Fruit fly (Drosophila melanogaster) Kc167 (cell line): ENCODE data around the gene CG13994.

ENCODE experiments used
- Myc ChIP-seq: fragments of >200 bp; optimal IDR thresholded peaks from 2 replicates; lab custom pipeline; 2017; ENCODE audit warnings: missing external identifiers
- h ChIP-seq: fragments of >200 bp; optimal IDR thresholded peaks from 3 replicates; lab custom pipeline; 2018; ENCODE audit warnings: missing external identifiers
- insv ChIP-seq: fragments of >200 bp; optimal IDR thresholded peaks from 3 replicates; lab custom pipeline; 2018; ENCODE audit warnings: missing external identifiers
- psq ChIP-seq: fragments of >200 bp; optimal IDR thresholded peaks from 2 replicates; lab custom pipeline; 2017; ENCODE audit warnings: missing external identifiers
- ttk ChIP-seq: sonication (Bioruptor generic); optimal IDR thresholded peaks from 2 replicates; lab custom pipeline; 2017; ENCODE audit warnings: missing external identifiers

DNA sequence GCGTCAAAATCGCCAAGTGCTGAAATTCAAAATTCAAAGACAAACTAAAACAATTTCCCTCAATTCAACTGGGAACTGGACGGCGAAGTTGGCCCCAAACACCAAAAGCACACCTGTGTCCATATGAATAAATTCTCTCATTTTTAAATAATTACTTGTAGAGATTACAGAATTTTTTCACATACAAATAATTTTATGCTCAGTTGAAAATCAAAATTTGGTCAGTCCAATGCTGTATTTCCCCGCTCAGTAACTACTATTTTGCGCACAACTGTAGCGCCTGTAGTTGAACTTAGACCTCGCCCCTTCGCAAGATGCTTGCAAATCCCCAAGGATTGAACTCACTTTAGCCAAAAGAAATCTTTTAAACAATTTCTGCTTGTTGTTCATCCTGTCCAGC is 34.1 kb upstream of the CG13994 start:
- TF ChIP-seq insv (lab: Kevin White, UChicago) = no peak
- TF ChIP-seq h (lab: Kevin White, UChicago) = no peak
- TF ChIP-seq ttk (lab: Kevin White, UChicago) = no peak
- no peak for TF ChIP-seq psq (lab: Kevin White, UChicago)
- no peak for TF ChIP-seq Myc (lab: Kevin White, UChicago)
